Worm (Caenorhabditis elegans) whole organism, early embryonic: ENCODE results near the gene srsx-37.
"Not testable (repeated sequence)": the region's sequence is repeated elsewhere in the genome, so short reads cannot be mapped to it uniquely, and the experiment has no call there.

Experiments used
- B0310.2 ChIP-seq: sonication (generic microtip); optimal IDR thresholded peaks from 2 replicates; lab custom pipeline; 2016; ENCODE audit warnings: mild to moderate bottlenecking, missing genetic modification characterization, missing compliant biosample characterization
- F13C5.2 ChIP-seq: sonication (generic microtip); optimal IDR thresholded peaks from 2 replicates; lab custom pipeline; 2017; ENCODE audit warnings: mild to moderate bottlenecking, missing genetic modification characterization, inconsistent platforms, missing compliant biosample characterization
- aly-1 ChIP-seq: sonication (generic microtip); optimal IDR thresholded peaks from 2 replicates; lab custom pipeline; 2016; ENCODE audit warnings: missing genetic modification characterization, missing compliant biosample characterization
- ama-1 ChIP-seq: fragments of 150-350 bp; optimal IDR thresholded peaks from 2 replicates; lab custom pipeline; 2014
- ceh-13 ChIP-seq: fragments of 200-800 bp; sonication (Bioruptor generic); optimal IDR thresholded peaks from 2 replicates; lab custom pipeline; 2018; ENCODE audit warnings: mild to moderate bottlenecking, missing genetic modification characterization, missing compliant biosample characterization
- ceh-36 ChIP-seq: sonication (generic microtip); optimal IDR thresholded peaks from 2 replicates; lab custom pipeline; 2016; ENCODE audit warnings: missing genetic modification characterization, inconsistent platforms, missing compliant biosample characterization
- ets-7 ChIP-seq: sonication (generic microtip); optimal IDR thresholded peaks from 2 replicates; lab custom pipeline; 2016; ENCODE audit warnings: missing genotype, missing genetic modification characterization, missing compliant biosample characterization
- flt-1 ChIP-seq: fragments of 200-800 bp; sonication (Bioruptor generic); IDR thresholded peaks from 2 replicates; pipeline ENCODE4 v1.3.6; 2022; ENCODE audit warnings: missing genetic modification characterization, missing compliant biosample characterization
- hmbx-1 ChIP-seq: sonication (generic microtip); optimal IDR thresholded peaks from 2 replicates; lab custom pipeline; 2016; ENCODE audit warnings: mild to moderate bottlenecking, missing genetic modification characterization, missing compliant biosample characterization
- hmg-4 ChIP-seq: fragments of 200-800 bp; sonication (Bioruptor generic); optimal IDR thresholded peaks from 2 replicates; lab custom pipeline; 2018; ENCODE audit warnings: mild to moderate bottlenecking, missing genetic modification characterization, missing compliant biosample characterization
- hnd-1 ChIP-seq: sonication (generic microtip); optimal IDR thresholded peaks from 2 replicates; lab custom pipeline; 2016; ENCODE audit warnings: missing genetic modification characterization, missing compliant biosample characterization
- pes-1 ChIP-seq: fragments of 200-800 bp; sonication (Bioruptor generic); IDR thresholded peaks from 2 replicates; pipeline ENCODE4 v1.3.6; 2022; ENCODE audit warnings: missing genetic modification reagents, missing genetic modification characterization, missing compliant biosample characterization
- scrt-1 ChIP-seq: fragments of 200-800 bp; sonication (Bioruptor generic); IDR thresholded peaks from 2 replicates; pipeline ENCODE4 v1.3.6; 2022; ENCODE audit warnings: missing genetic modification characterization, missing compliant biosample characterization
- sea-1 ChIP-seq: fragments of 200-800 bp; sonication (Bioruptor generic); conservative IDR thresholded peaks from 2 replicates; pipeline ENCODE4 v1.3.6; 2022; ENCODE audit warnings: missing genetic modification characterization, missing compliant biosample characterization
- tbx-11 ChIP-seq: fragments of 200-800 bp; sonication (Bioruptor generic); IDR thresholded peaks from 2 replicates; pipeline ENCODE4 v1.3.6; 2022; ENCODE audit warnings: missing genetic modification characterization, missing compliant biosample characterization
- tbx-37 ChIP-seq: fragments of 200-800 bp; sonication (Bioruptor generic); conservative IDR thresholded peaks from 2 replicates; pipeline ENCODE4 v1.3.6; 2022; ENCODE audit warnings: missing genetic modification reagents, missing genetic modification characterization, missing compliant biosample characterization
- tra-4 ChIP-seq: sonication (generic microtip); optimal IDR thresholded peaks from 2 replicates; lab custom pipeline; 2017; ENCODE audit warnings: missing genetic modification characterization, missing compliant biosample characterization

Gene srsx-37

ce11 chrV:15265814-15266213 lies 6.9 kb upstream of the srsx-37 start, which contains the start of gene M01B2.13:
Gene M01B2.13 (minus strand): TSS chrV:15265914.
- TF ChIP-seq B0310.2 (tag; lab: Kevin White, UChicago) (no peak), hmg-4 (GFP tag; lab: Kevin White, UChicago) (no peak), tbx-37 (no peak), ets-7 (no peak), F13C5.2 (tag; lab: Kevin White, UChicago) (no peak)

DNA sequence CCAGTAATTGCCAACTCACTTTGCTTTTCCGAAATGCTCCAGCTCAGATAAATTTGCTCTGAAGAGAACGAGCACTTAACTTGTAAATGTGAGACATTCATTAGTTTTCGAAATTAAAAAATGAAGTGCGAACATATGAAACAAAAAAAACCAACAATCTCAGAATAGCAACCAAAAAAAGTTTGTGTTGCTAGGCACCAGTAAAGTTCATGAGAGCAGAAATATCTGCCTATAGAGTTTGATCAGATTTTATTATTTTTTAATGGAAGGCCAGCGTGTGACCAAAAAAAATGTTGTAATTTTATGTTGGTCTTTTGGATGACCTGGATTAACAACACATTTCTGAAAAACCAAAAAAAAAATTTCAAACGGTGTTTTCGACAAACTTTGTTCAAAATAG lies 5.2 kb upstream of the srsx-37 start, which contains the start of gene M01B2.12:
Gene M01B2.12, minus strand, starts transcription at position 101 of the 400 bp plus-strand sequence.
- TF ChIP-seq pes-1 (no peak), sea-1 (GFP tag; lab: Robert Waterston, UW) (no peak), flt-1 (GFP tag; lab: Robert Waterston, UW) (no peak), hmbx-1 (no peak), ceh-36 (tag; lab: Kevin White, UChicago) (no peak), aly-1 (tag; lab: Kevin White, UChicago) (no peak), ets-7 (no peak), ama-1 (lab: Kevin White, UChicago) (no peak), hnd-1 (tag; lab: Kevin White, UChicago) (no peak), F13C5.2 (tag; lab: Kevin White, UChicago) (no peak), B0310.2 (tag; lab: Kevin White, UChicago) (no peak), tbx-11 (no peak), tbx-37 (no peak), hmg-4 (GFP tag; lab: Kevin White, UChicago) (no peak), tra-4 (no peak), ceh-13 (GFP tag; lab: Kevin White, UChicago) (no peak), scrt-1 (GFP tag; lab: Robert Waterston, UW) (no peak)

ce11 chrV:15262336-15262735 lies 3.4 kb upstream of the srsx-37 start, which contains the start of gene M01B2.10:
Gene M01B2.10 (minus strand): TSS chrV:15262436.
- TF ChIP-seq hmbx-1; hmg-4 (GFP tag; lab: Kevin White, UChicago); tbx-11: not testable (repeated sequence)

- no peak for TF ChIP-seq ets-7
- no peak for TF ChIP-seq ceh-36 (tag; lab: Kevin White, UChicago)
- TF ChIP-seq sea-1 (GFP tag; lab: Robert Waterston, UW) = no peak
- TF ChIP-seq hnd-1 (tag; lab: Kevin White, UChicago) = no peak
- TF ChIP-seq tra-4 = no peak
- TF ChIP-seq flt-1 (GFP tag; lab: Robert Waterston, UW) = no peak
- no peak for TF ChIP-seq B0310.2 (tag; lab: Kevin White, UChicago)
- TF ChIP-seq scrt-1 (GFP tag; lab: Robert Waterston, UW) = no peak
- TF ChIP-seq ama-1 (lab: Kevin White, UChicago) = no peak
- TF ChIP-seq ceh-13 (GFP tag; lab: Kevin White, UChicago) = no peak
These were observed 955 bp upstream of the srsx-37 start, which contains the start of gene M01B2.8 for ce11 chrV:15259904-15260303. Gene M01B2.8 (plus strand): TSS chrV:15260204.

DNA sequence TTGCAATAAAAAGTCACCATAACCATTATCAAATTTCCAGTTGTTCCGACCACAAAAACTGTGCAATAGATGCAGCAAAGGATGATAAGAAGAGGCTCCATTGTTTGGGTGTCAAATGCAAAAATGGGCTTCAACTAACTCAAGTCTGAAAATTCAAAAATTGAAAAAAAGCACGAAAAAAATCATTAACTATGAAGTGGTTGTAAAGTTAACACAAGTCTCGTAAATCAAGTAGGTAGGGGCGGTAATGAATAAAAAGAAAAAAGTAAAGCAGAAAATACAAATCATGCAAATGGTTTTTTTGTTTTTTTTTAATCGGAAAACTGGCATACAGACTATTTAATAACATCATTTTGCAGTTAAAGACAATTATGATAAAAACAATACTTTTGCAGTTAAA lies 2.3 kb downstream of the srsx-37 start, which contains the start of gene srsx-39:
Gene srsx-39, minus strand, starts transcription at position 101 of the 400 bp plus-strand sequence.
- TF ChIP-seq hnd-1 (tag; lab: Kevin White, UChicago); tra-4; F13C5.2 (tag; lab: Kevin White, UChicago): not testable (repeated sequence)

- no peak for TF ChIP-seq tbx-37
- no peak for TF ChIP-seq sea-1 (GFP tag; lab: Robert Waterston, UW)
- no peak for TF ChIP-seq tra-4
- TF ChIP-seq hnd-1 (tag; lab: Kevin White, UChicago) = no peak
These were observed 5.4 kb downstream of the srsx-37 start, which contains the start of gene srbc-75 for ce11 chrV:15253529-15253928. Gene srbc-75 (plus strand): TSS chrV:15253829.

DNA sequence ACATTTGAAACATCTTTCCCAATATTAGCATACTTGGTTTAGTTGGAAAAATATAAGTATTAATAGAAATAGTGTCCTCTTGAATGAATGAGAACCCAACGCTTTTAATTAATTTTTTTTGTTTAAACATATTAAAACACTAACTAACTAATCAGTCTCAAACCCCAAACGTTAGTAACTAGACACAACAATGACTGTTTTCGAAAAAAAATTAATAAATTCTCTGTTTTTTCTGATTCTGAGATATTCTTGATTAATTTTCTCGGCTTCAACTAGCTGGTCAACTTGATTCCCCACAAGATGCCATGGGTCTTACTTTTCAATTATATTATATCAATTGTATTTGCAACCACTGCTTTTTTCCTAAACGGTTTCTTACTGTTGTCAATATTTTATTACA lies 6.9 kb downstream of the srsx-37 start, which contains the start of gene srbc-76:
Gene srbc-76, plus strand, starts transcription at position 301 of the 400 bp plus-strand sequence.
- no peak for TF ChIP-seq pes-1
- TF ChIP-seq sea-1 (GFP tag; lab: Robert Waterston, UW) = no peak

- not testable (repeated sequence) for TF ChIP-seq aly-1 (tag; lab: Kevin White, UChicago); scrt-1 (GFP tag; lab: Robert Waterston, UW); tbx-11
These were observed 8.6 kb downstream of the srsx-37 start, which contains the start of gene srd-28 for ce11 chrV:15250304-15250703. Gene srd-28 (plus strand): TSS chrV:15250604.

- no peak for TF ChIP-seq B0310.2 (tag; lab: Kevin White, UChicago)
- TF ChIP-seq scrt-1 (GFP tag; lab: Robert Waterston, UW) = no peak
- TF ChIP-seq tbx-11 = no peak
- no peak for TF ChIP-seq hmbx-1
- TF ChIP-seq tra-4 = no peak
- TF ChIP-seq F13C5.2 (tag; lab: Kevin White, UChicago) = no peak
- TF ChIP-seq sea-1 (GFP tag; lab: Robert Waterston, UW) = no peak
- TF ChIP-seq ets-7 = no peak
- no peak for TF ChIP-seq tbx-37
- no peak for TF ChIP-seq hmg-4 (GFP tag; lab: Kevin White, UChicago)
- no peak for TF ChIP-seq ama-1 (lab: Kevin White, UChicago)
- TF ChIP-seq ceh-36 (tag; lab: Kevin White, UChicago) = no peak
- no peak for TF ChIP-seq hnd-1 (tag; lab: Kevin White, UChicago)
These were observed 14.5 kb downstream of the srsx-37 start, which contains the start of gene kin-30 for ce11 chrV:15244456-15244855. Gene kin-30 (plus strand): TSS chrV:15244756.
